Fruit fly (Drosophila melanogaster): ENCODE data around the gene CG17600.

CG17600 gene

dm6 chrX:22487667-22488593 is 27.1 kb upstream of the CG17600 start (continued):
- no peak for TF ChIP-seq chn (GFP tag; optimal IDR thresholded peaks at IDR 0.05)
- no peak for TF ChIP-seq hbn (GFP tag; IDR thresholded peaks at IDR 0.05; ENCODE audit: partially characterized antibody)
- no peak for TF ChIP-seq pan (optimal IDR thresholded peaks at IDR 0.05)
- TF ChIP-seq pan (GFP tag; optimal IDR thresholded peaks at IDR 0.05 in 1 of 2, IDR thresholded peaks at IDR 0.05 in 1 of 2) = peak in 1 of 2 experiments; percentile 72
- TF ChIP-seq hkb (optimal IDR thresholded peaks at IDR 0.05) = no peak
- 0 out of 2 replicates have a peak, but pooled peaks have one; percentile 22 for TF ChIP-seq hkb (GFP tag; IDR thresholded peaks at IDR 0.05)
- TF ChIP-seq CG9437 (GFP tag; optimal IDR thresholded peaks at IDR 0.05) = no peak
- TF ChIP-seq CG10543 (GFP tag; optimal IDR thresholded peaks at IDR 0.05) = peak; percentile 19
- peak; percentile 46 for TF ChIP-seq CG14441 (GFP tag; IDR thresholded peaks at IDR 0.05)
- no peak for TF ChIP-seq stc (GFP tag; IDR thresholded peaks at IDR 0.05)
- no peak for TF ChIP-seq CG18476 (GFP tag; optimal IDR thresholded peaks at IDR 0.05)
- TF ChIP-seq CG30020 (tag; optimal IDR thresholded peaks at IDR 0.05) = no peak
- TF ChIP-seq Fer3 (tag; optimal IDR thresholded peaks at IDR 0.05) = peak; percentile 30
- no peak for TF ChIP-seq D (optimal IDR thresholded peaks at IDR 0.05)
- no peak for TF ChIP-seq D (GFP tag; optimal IDR thresholded peaks at IDR 0.05)
- no peak for TF ChIP-seq eyg (GFP tag; optimal IDR thresholded peaks at IDR 0.05)
- TF ChIP-seq gcm2 (GFP tag; optimal IDR thresholded peaks at IDR 0.05) = no peak
- peak; percentile 72; the same call in 1 of the 4 replicates for TF ChIP-seq chinmo (GFP tag; IDR thresholded peaks at IDR 0.05; ENCODE audit: partially characterized antibody)
- peak; percentile 53 for TF ChIP-seq Sox102F (GFP tag; optimal IDR thresholded peaks at IDR 0.05)
- TF ChIP-seq CG14860 (GFP tag; IDR thresholded peaks at IDR 0.05; ENCODE audit: partially characterized antibody) = no peak
- TF ChIP-seq lmd (GFP tag; IDR thresholded peaks at IDR 0.05) = peak; percentile 35; the same call in 1 of the 2 replicates
- TF ChIP-seq dmrt11E (tag; optimal IDR thresholded peaks at IDR 0.05) = no peak
- TF ChIP-seq nau (GFP tag; optimal IDR thresholded peaks at IDR 0.05) = no peak
- peak; percentile 52 for TF ChIP-seq Hmr (GFP tag; optimal IDR thresholded peaks at IDR 0.05)
- TF ChIP-seq HLH3B (GFP tag; IDR thresholded peaks at IDR 0.05) = peak; percentile 60
- TF ChIP-seq ac (GFP tag; optimal IDR thresholded peaks at IDR 0.05) = no peak
- TF ChIP-seq peb (GFP tag; IDR thresholded peaks at IDR 0.05) = no peak
- TF ChIP-seq Fer1 (GFP tag; optimal IDR thresholded peaks at IDR 0.05) = no peak
- TF ChIP-seq CG31365 (tag; optimal IDR thresholded peaks at IDR 0.05) = no peak
- peak; percentile 58 for TF ChIP-seq CG31441 (GFP tag; IDR thresholded peaks at IDR 0.05)
- no peak for TF ChIP-seq CG9797 (GFP tag; optimal IDR thresholded peaks at IDR 0.05)
- TF ChIP-seq CG16863 (GFP tag; optimal IDR thresholded peaks at IDR 0.05) = no peak
- TF ChIP-seq Spps (tag; optimal IDR thresholded peaks at IDR 0.05) = no peak
- TF ChIP-seq abd-A (tag; optimal IDR thresholded peaks at IDR 0.05) = peak; percentile 87
- TF ChIP-seq twi (tag; optimal IDR thresholded peaks at IDR 0.05) = no peak
- no peak for TF ChIP-seq stwl (tag; optimal IDR thresholded peaks at IDR 0.05)
- no peak for TF ChIP-seq mam (GFP tag; optimal IDR thresholded peaks at IDR 0.05)
- peak; percentile 55 for TF ChIP-seq Meics (GFP tag; optimal IDR thresholded peaks at IDR 0.05)
- TF ChIP-seq CG11398 (GFP tag; optimal IDR thresholded peaks at IDR 0.05) = no peak
- peak; percentile 39 for TF ChIP-seq Adf1 (GFP tag; IDR thresholded peaks at IDR 0.05)
- no peak for TF ChIP-seq CTCF (GFP tag; optimal IDR thresholded peaks at IDR 0.05)
- TF ChIP-seq lilli (GFP tag; optimal IDR thresholded peaks at IDR 0.05) = peak; percentile 1
- no peak for TF ChIP-seq ems (GFP tag; optimal IDR thresholded peaks at IDR 0.05)
- peak; percentile 52 for TF ChIP-seq fd96Cb (tag; optimal IDR thresholded peaks at IDR 0.05)
- peak; percentile 22 for TF ChIP-seq Max (GFP tag; optimal IDR thresholded peaks at IDR 0.05)
- no peak for TF ChIP-seq TFAM (GFP tag; optimal IDR thresholded peaks at IDR 0.05)
- TF ChIP-seq MTF-1 (GFP tag; optimal IDR thresholded peaks at IDR 0.05; ENCODE audit: borderline replicate concordance) = no peak
- peak; percentile 70; the same call in 1 of the 2 replicates for TF ChIP-seq rib (GFP tag; IDR thresholded peaks at IDR 0.05)
- peak; percentile 19; the same call in 1 of the 3 replicates for TF ChIP-seq ase (GFP tag; IDR thresholded peaks at IDR 0.05)
- TF ChIP-seq CG15269 (tag; optimal IDR thresholded peaks at IDR 0.05) = peak; percentile 52

All from whole organism, embryonic.